Worm (Caenorhabditis elegans) whole organism, L3 larva: ENCODE measurements around the gene T28D6.6.

Experiments used
- ZK546.5 ChIP-seq: sonication (generic microtip); optimal IDR thresholded peaks from 2 replicates; lab custom pipeline; 2017; ENCODE audit warnings: missing biosample characterization, missing genetic modification characterization
- aly-2 ChIP-seq: fragments of 150-350 bp; optimal IDR thresholded peaks from 2 replicates; lab custom pipeline; 2014; ENCODE audit warnings: missing biosample characterization, missing genetic modification characterization
- ama-1 ChIP-seq: fragments of 150-350 bp; optimal IDR thresholded peaks from 2 replicates; lab custom pipeline; 2018
- ceh-16 ChIP-seq: sonication (generic microtip); optimal IDR thresholded peaks from 2 replicates; lab custom pipeline; 2017; ENCODE audit warnings: missing biosample characterization, missing genetic modification characterization
- ceh-28 ChIP-seq: fragments of 150-350 bp; optimal IDR thresholded peaks from 2 replicates; lab custom pipeline; 2014; ENCODE audit warnings: missing biosample characterization, missing genetic modification reagents, missing genetic modification characterization
- ceh-82 ChIP-seq: fragments of 150-350 bp; optimal IDR thresholded peaks from 2 replicates; lab custom pipeline; 2014; ENCODE audit warnings: missing biosample characterization, missing genetic modification characterization
- ceh-9 ChIP-seq: sonication (generic microtip); optimal IDR thresholded peaks from 2 replicates; lab custom pipeline; 2018; ENCODE audit warnings: missing biosample characterization, missing genetic modification characterization
- egl-27 ChIP-seq: sonication (generic microtip); optimal IDR thresholded peaks from 4 replicates; lab custom pipeline; 2017; ENCODE audit warnings: missing biosample characterization, missing genetic modification reagents, missing genetic modification characterization
- egl-5 ChIP-seq: fragments of 150-350 bp; optimal IDR thresholded peaks from 2 replicates; lab custom pipeline; 2017; ENCODE audit warnings: missing biosample characterization, missing genetic modification reagents, missing genetic modification characterization, inconsistent platforms
- elt-1 ChIP-seq: fragments of 150-350 bp; optimal IDR thresholded peaks from 2 replicates; lab custom pipeline; 2014; ENCODE audit warnings: missing biosample characterization, missing genetic modification characterization
- elt-2 ChIP-seq: sonication (generic microtip); optimal IDR thresholded peaks from 2 replicates; lab custom pipeline; 2016; ENCODE audit warnings: missing genetic modification reagents, mild to moderate bottlenecking, missing genetic modification characterization, missing compliant biosample characterization
- elt-3 ChIP-seq, 3 experiments: fragments of 150-350 bp in 1 of 3; sonication (generic microtip) in 2 of 3; optimal IDR thresholded peaks; 2 replicates in 2 of 3; 4 replicates in 1 of 3; lab custom pipeline; 2014 to 2017; ENCODE audit warnings: missing biosample characterization in 3 of 3, missing genetic modification characterization in 3 of 3
- eor-1 ChIP-seq, 2 experiments: fragments of 150-350 bp; optimal IDR thresholded peaks; 2 replicates each; lab custom pipeline; 2014 to 2018; ENCODE audit warnings: missing biosample characterization in 2 of 2, missing genetic modification characterization in 2 of 2
- fkh-2 ChIP-seq: fragments of 150-350 bp; optimal IDR thresholded peaks from 2 replicates; lab custom pipeline; 2014; ENCODE audit warnings: missing biosample characterization, missing genetic modification reagents, missing genetic modification characterization
- fos-1 ChIP-seq: fragments of 150-350 bp; optimal IDR thresholded peaks from 2 replicates; lab custom pipeline; 2014; ENCODE audit warnings: missing biosample characterization, missing genetic modification characterization
- hmg-11 ChIP-seq: sonication (generic microtip); optimal IDR thresholded peaks from 2 replicates; lab custom pipeline; 2016; ENCODE audit warnings: missing genetic modification characterization, missing compliant biosample characterization
- jun-1 ChIP-seq: fragments of 150-350 bp; optimal IDR thresholded peaks from 2 replicates; lab custom pipeline; 2014; ENCODE audit warnings: missing biosample characterization, missing genetic modification reagents, missing genetic modification characterization
- lin-15B ChIP-seq: fragments of 150-350 bp; optimal IDR thresholded peaks from 2 replicates; lab custom pipeline; 2014; ENCODE audit warnings: missing biosample characterization, missing genetic modification characterization
- lin-39 ChIP-seq: fragments of 150-350 bp; optimal IDR thresholded peaks from 2 replicates; lab custom pipeline; 2018; ENCODE audit warnings: missing biosample characterization, missing genetic modification reagents, missing genetic modification characterization
- nfya-1 ChIP-seq: sonication (generic microtip); optimal IDR thresholded peaks from 2 replicates; lab custom pipeline; 2017; ENCODE audit warnings: missing genetic modification characterization, mild to moderate bottlenecking, missing compliant biosample characterization, antibody characterized with exemption, moderate library complexity; ENCODE audit not compliant: insufficient read depth
- nhr-12 ChIP-seq: fragments of 150-350 bp; optimal IDR thresholded peaks from 2 replicates; lab custom pipeline; 2014; ENCODE audit warnings: missing biosample characterization, missing genetic modification characterization
- nhr-23 ChIP-seq: fragments of 150-350 bp; optimal IDR thresholded peaks from 2 replicates; lab custom pipeline; 2014; ENCODE audit warnings: missing biosample characterization, missing genetic modification reagents, missing genetic modification characterization
- nhr-237 ChIP-seq: fragments of 150-350 bp; optimal IDR thresholded peaks from 2 replicates; lab custom pipeline; 2014; ENCODE audit warnings: missing biosample characterization, missing genetic modification characterization
- nhr-25 ChIP-seq: sonication (generic microtip); optimal IDR thresholded peaks from 2 replicates; lab custom pipeline; 2017; ENCODE audit warnings: missing biosample characterization, missing genetic modification characterization
- nhr-28 ChIP-seq: fragments of 150-350 bp; optimal IDR thresholded peaks from 2 replicates; lab custom pipeline; 2014; ENCODE audit warnings: missing biosample characterization, missing genetic modification characterization
- nhr-67 ChIP-seq: fragments of 150-350 bp; optimal IDR thresholded peaks from 2 replicates; lab custom pipeline; 2014; ENCODE audit warnings: missing biosample characterization, missing genetic modification characterization
- nhr-76 ChIP-seq: fragments of 150-350 bp; sonication (generic microtip); optimal IDR thresholded peaks from 5 replicates; lab custom pipeline; 2014; ENCODE audit warnings: missing biosample characterization, missing genetic modification characterization
- pha-4 ChIP-seq: fragments of 150-350 bp; optimal IDR thresholded peaks from 2 replicates; lab custom pipeline; 2014; ENCODE audit warnings: missing biosample characterization, missing genetic modification reagents, missing genetic modification characterization
- pqm-1 ChIP-seq: fragments of 150-350 bp; optimal IDR thresholded peaks from 2 replicates; lab custom pipeline; 2017; ENCODE audit warnings: missing biosample characterization, missing genetic modification characterization, inconsistent platforms
- sea-2 ChIP-seq: fragments of 150-350 bp; sonication (generic microtip); optimal IDR thresholded peaks from 4 replicates; lab custom pipeline; 2014; ENCODE audit warnings: missing biosample characterization, missing genetic modification reagents, missing genetic modification characterization
- skn-1 ChIP-seq: fragments of 150-350 bp; optimal IDR thresholded peaks from 2 replicates; lab custom pipeline; 2014; ENCODE audit warnings: missing biosample characterization, missing genetic modification characterization
- snpc-4 ChIP-seq: fragments of 150-350 bp; optimal IDR thresholded peaks from 2 replicates; lab custom pipeline; 2014; ENCODE audit warnings: missing biosample characterization, missing genetic modification characterization
- tbx-2 ChIP-seq: sonication (generic microtip); optimal IDR thresholded peaks from 2 replicates; lab custom pipeline; 2016; ENCODE audit warnings: mild to moderate bottlenecking, missing genetic modification characterization, missing compliant biosample characterization
- unc-39 ChIP-seq: sonication (generic microtip); optimal IDR thresholded peaks from 4 replicates; lab custom pipeline; 2017; ENCODE audit warnings: missing biosample characterization, missing genetic modification characterization
- unc-62 ChIP-seq: fragments of 150-350 bp; sonication (generic microtip); optimal IDR thresholded peaks from 4 replicates; lab custom pipeline; 2014; ENCODE audit warnings: missing biosample characterization, missing genetic modification reagents, missing genetic modification characterization
- zag-1 ChIP-seq: fragments of 150-350 bp; optimal IDR thresholded peaks from 2 replicates; lab custom pipeline; 2014; ENCODE audit warnings: missing biosample characterization, missing genetic modification characterization
- ztf-4 ChIP-seq: fragments of 150-350 bp; optimal IDR thresholded peaks from 2 replicates; lab custom pipeline; 2014; ENCODE audit warnings: missing biosample characterization, missing genetic modification characterization

T28D6.6 gene

DNA sequence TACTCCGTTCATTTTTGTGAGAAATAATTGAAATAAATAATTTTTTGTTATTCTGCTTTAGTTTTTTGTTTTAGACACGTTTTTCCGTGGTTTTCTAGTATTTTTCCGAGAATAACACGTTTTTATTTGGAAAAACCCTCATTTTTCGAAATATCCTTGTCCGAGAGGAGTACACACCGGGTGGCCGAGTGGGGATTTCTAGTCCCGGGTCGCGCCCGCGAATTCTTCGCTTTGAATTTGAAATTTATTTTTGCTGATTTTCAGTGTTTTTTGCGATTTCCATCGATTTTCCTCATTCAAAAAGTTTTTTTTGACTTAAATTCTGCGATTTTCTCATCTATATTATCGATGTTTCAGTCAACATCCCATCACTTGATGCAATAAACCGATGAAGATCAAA is 52.4 kb downstream of the T28D6.6 start, which contains the start of the genes gly-9, mib-1 and smc-3:
Gene gly-9 (minus strand): TSS at position 27 of the 400 bp plus-strand sequence.
Gene mib-1 (minus strand): TSS at position 123 of the 400 bp plus-strand sequence.
Gene smc-3 (plus strand): TSS at position 351 of the 400 bp plus-strand sequence.
- TF ChIP-seq lin-39 (tag; lab: Kevin White, UChicago), result peak; percentile 52
- TF ChIP-seq pha-4 (tag; lab: Kevin White, UChicago), result peak; percentile 71
- TF ChIP-seq fkh-2 (tag; lab: Kevin White, UChicago), result no peak
- TF ChIP-seq egl-5 (tag; lab: Kevin White, UChicago), result peak; percentile 45
- peak; percentile 78 for TF ChIP-seq nhr-23 (tag; lab: Kevin White, UChicago)
- peak; percentile 67 for TF ChIP-seq nfya-1 (tag; lab: Kevin White, UChicago)
- peak; percentile 46 for TF ChIP-seq nhr-25
- TF ChIP-seq lin-15B, result peak; percentile 81
- TF ChIP-seq ama-1, result no peak
- peak; percentile 74 for TF ChIP-seq hmg-11 (tag; lab: Kevin White, UChicago)
- TF ChIP-seq snpc-4 (tag; lab: Kevin White, UChicago), result peak; percentile 35
- no peak for TF ChIP-seq ceh-16 (tag; lab: Kevin White, UChicago)
- TF ChIP-seq ztf-4 (tag; lab: Kevin White, UChicago), result no peak
- TF ChIP-seq, all 47 proteins: peak for 9

DNA sequence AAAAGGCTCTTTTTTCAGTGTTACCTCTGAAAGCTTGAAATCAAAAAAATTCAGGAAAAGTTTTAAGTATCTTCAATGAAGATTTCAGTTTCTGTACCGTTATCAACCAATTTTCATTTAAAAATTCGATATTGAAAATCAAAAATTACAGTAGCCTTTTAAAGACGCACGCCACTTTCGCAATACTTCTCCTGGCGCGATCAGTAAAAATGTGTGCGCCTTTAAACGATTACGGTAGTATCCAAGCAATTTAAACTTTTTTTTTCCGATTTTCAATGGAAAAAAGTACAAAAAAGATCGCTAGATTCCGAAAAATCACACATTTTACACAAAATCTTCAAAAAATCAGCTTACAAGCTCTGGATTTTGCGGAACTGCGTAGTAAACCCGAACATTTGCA is 53.0 kb downstream of the T28D6.6 start:
- TF ChIP-seq nhr-28 (tag; lab: Kevin White, UChicago) (no peak), pha-4 (tag; lab: Kevin White, UChicago) (no peak), nhr-237 (no peak), hmg-11 (tag; lab: Kevin White, UChicago) (no peak), tbx-2 (tag; lab: Kevin White, UChicago) (no peak), jun-1 (no peak), elt-3 (tag; optimal IDR thresholded peaks at IDR 0.05; lab: Kevin White, UChicago) (no peak), unc-62 (no peak)

DNA sequence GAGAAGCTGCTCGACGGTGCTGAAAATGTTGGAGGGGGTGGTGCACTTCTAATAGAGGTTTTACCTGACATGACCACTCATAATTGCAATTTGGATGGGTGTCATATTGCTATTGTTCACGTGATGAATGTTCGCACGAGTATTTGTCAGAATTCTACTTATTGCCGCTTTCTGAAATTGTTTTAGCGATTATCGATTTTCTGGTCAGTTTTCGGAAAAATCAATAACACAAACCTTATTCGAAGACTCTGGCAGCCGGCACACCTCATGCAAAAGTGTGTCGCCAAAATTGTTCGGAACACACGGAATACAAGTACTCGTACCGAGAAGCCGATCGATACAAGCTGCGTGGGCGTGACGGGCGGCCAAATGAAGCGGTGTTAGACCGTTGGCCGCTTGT is 54.6 kb downstream of the T28D6.6 start:
- TF ChIP-seq ztf-4 (tag; lab: Kevin White, UChicago) (no peak), nhr-12 (tag; lab: Kevin White, UChicago) (no peak), ceh-28 (tag; lab: Kevin White, UChicago) (peak; percentile 24), nhr-76 (tag; lab: Kevin White, UChicago) (no peak), tbx-2 (tag; lab: Kevin White, UChicago) (no peak), ZK546.5 (tag; lab: Kevin White, UChicago) (no peak), pqm-1 (tag; lab: Kevin White, UChicago) (no peak)

DNA sequence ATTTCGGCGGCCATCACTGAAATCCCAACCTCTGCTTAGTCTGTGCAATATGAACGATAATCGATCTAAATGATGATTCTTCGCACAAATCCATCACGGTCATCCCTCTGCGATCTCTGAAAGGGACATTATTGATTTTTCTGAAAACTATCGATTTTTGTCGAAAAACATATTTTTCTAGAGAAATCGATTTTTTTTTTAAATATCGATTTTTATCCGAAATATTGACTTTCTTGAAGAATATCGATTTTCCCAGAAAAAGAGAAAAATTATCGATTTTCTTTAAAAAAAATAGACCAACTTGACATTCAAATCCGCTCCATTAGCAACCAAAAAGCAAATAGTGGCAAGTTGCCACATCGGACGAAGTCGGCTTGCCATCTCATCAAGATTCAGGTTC is 55.6 kb downstream of the T28D6.6 start:
- TF ChIP-seq ceh-28 (tag; lab: Kevin White, UChicago) (peak; percentile 94), egl-27 (tag; lab: Kevin White, UChicago) (no peak)

DNA sequence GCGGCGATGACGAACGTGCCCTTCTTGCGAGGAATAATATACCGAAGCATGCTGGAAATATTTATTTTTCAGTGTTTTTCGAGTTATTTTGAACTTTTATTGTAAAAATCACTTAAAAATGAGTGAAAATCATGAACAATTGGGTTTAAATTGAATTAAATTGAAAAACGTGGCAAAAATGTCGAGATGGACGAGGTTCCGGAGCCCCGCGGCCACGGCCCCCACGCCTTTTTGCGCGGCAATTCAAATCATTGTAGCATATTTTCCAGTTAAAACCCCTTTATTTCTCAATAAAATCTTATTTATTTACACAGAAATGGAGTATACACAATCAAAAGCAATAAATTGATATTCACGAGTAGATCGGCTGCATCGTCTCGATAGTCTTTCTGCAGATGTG is 56.8 kb downstream of the T28D6.6 start:
- peak; percentile 42 for TF ChIP-seq lin-15B
- no peak for TF ChIP-seq pha-4 (tag; lab: Kevin White, UChicago)
- TF ChIP-seq unc-62, result no peak
- no peak for TF ChIP-seq egl-5 (tag; lab: Kevin White, UChicago)
- TF ChIP-seq nhr-237, result no peak
- no peak for TF ChIP-seq unc-39 (tag; lab: Kevin White, UChicago)
- no peak for TF ChIP-seq fkh-2 (tag; lab: Kevin White, UChicago)
- no peak for TF ChIP-seq ama-1
- no peak for TF ChIP-seq elt-1
- no peak for TF ChIP-seq zag-1 (tag; lab: Kevin White, UChicago)
- no peak for TF ChIP-seq tbx-2 (tag; lab: Kevin White, UChicago)
- peak; percentile 60 for TF ChIP-seq nfya-1 (tag; lab: Kevin White, UChicago)
- no peak for TF ChIP-seq ceh-9
- TF ChIP-seq eor-1 (tag; optimal IDR thresholded peaks at IDR 0.05; lab: Kevin White, UChicago), result no peak
- no peak for TF ChIP-seq ceh-28 (tag; lab: Kevin White, UChicago)
- no peak for TF ChIP-seq nhr-67 (tag; lab: Kevin White, UChicago)
- no peak for TF ChIP-seq fos-1

DNA sequence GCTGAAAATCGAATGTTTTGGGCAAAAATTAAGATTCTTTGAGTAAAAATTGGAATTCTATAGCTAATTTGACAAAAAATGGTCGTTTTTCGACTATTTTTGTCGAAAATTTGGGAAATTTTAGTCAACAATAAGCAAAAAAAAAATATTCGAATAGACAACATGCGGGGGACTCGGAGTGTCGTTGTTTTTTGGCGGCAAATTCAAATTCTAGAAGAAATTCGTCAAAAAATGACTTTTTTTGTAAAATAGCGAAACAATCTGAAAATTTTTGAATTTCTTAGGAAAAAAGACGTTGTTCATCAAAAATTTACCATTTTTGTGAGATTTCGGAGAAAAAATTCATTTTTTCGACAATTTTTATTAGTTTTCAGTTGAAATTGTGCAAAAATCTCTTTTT is 59.3 kb downstream of the T28D6.6 start:
- no peak for TF ChIP-seq nhr-25
- TF ChIP-seq elt-2 (tag; lab: Kevin White, UChicago), result no peak
- TF ChIP-seq ceh-16 (tag; lab: Kevin White, UChicago), result no peak
- TF ChIP-seq nhr-76 (tag; lab: Kevin White, UChicago), result no peak
- TF ChIP-seq aly-2 (tag; lab: Kevin White, UChicago), result no peak
- no peak for TF ChIP-seq unc-39 (tag; lab: Kevin White, UChicago)
- no peak for TF ChIP-seq elt-3 (tag; optimal IDR thresholded peaks at IDR 0.05; lab: Kevin White, UChicago)
- no peak for TF ChIP-seq unc-62
- no peak for TF ChIP-seq sea-2 (GFP tag; lab: Kevin White, UChicago)
- TF ChIP-seq ceh-82 (tag; lab: Kevin White, UChicago), result no peak
- no peak for TF ChIP-seq pha-4 (tag; lab: Kevin White, UChicago)
- TF ChIP-seq nhr-28 (tag; lab: Kevin White, UChicago), result no peak
- no peak for TF ChIP-seq egl-27 (tag; lab: Kevin White, UChicago)
- TF ChIP-seq lin-15B, result no peak
- no peak for TF ChIP-seq hmg-11 (tag; lab: Kevin White, UChicago)
- no peak for TF ChIP-seq nhr-237
- TF ChIP-seq snpc-4 (tag; lab: Kevin White, UChicago), result no peak
- no peak for TF ChIP-seq skn-1 (tag; lab: Kevin White, UChicago)
